Worm (Caenorhabditis elegans) whole organism, L4/young adult: ENCODE measurements around the gene K03B4.8.
A peak's percentile ranks its signal among the peaks of the same experiment; 100 is the strongest.

ENCODE experiments used
- W03F9.2 ChIP-seq: fragments of 150-350 bp; optimal IDR thresholded peaks from 2 replicates; lab custom pipeline; 2014; ENCODE audit warnings: missing biosample characterization, missing genetic modification characterization
- dao-5 ChIP-seq: sonication (generic microtip); optimal IDR thresholded peaks from 2 replicates; lab custom pipeline; 2016; ENCODE audit warnings: missing genotype, missing genetic modification characterization, moderate library complexity, missing compliant biosample characterization
- him-1 ChIP-seq: sonication (generic microtip); optimal IDR thresholded peaks from 2 replicates; lab custom pipeline; 2016; ENCODE audit warnings: missing genotype, missing genetic modification reagents, missing genetic modification characterization, missing compliant biosample characterization

Gene K03B4.8

ce11 chrV:4653093-4653492, 21.3 kb downstream of the K03B4.8 start:
- TF ChIP-seq W03F9.2 (tag; lab: Kevin White, UChicago) (no peak), him-1 (no peak), dao-5 (tag; lab: Kevin White, UChicago) (no peak)

ce11 chrV:4651480-4651879, 22.9 kb downstream of the K03B4.8 start:
- TF ChIP-seq W03F9.2 (tag; lab: Kevin White, UChicago) (no peak), him-1 (no peak), dao-5 (tag; lab: Kevin White, UChicago) (no peak)

ce11 chrV:4649649-4650384, 24.6 kb downstream of the K03B4.8 start:
- no peak for TF ChIP-seq dao-5 (tag; lab: Kevin White, UChicago)
- no peak for TF ChIP-seq him-1
- TF ChIP-seq W03F9.2 (tag; lab: Kevin White, UChicago) = no peak

- TF ChIP-seq him-1 (no peak), W03F9.2 (tag; lab: Kevin White, UChicago) (no peak), dao-5 (tag; lab: Kevin White, UChicago) (no peak)
These were observed 25.9 kb downstream of the K03B4.8 start, which contains the start of gene F41F3.8 for ce11 chrV:4648527-4648926. TSS of gene F41F3.8 (plus strand) at chrV:4648827.

- no peak for TF ChIP-seq him-1
- no peak for TF ChIP-seq dao-5 (tag; lab: Kevin White, UChicago)
- TF ChIP-seq W03F9.2 (tag; lab: Kevin White, UChicago) = no peak
These were observed 26.5 kb downstream of the K03B4.8 start, which contains the start of gene F41F3.3 for ce11 chrV:4647857-4648256. TSS of gene F41F3.3 (minus strand) at chrV:4648239.

- no peak for TF ChIP-seq him-1
- no peak for TF ChIP-seq dao-5 (tag; lab: Kevin White, UChicago)
- TF ChIP-seq W03F9.2 (tag; lab: Kevin White, UChicago) = no peak
These were observed 27.1 kb downstream of the K03B4.8 start for ce11 chrV:4647279-4647819.

- TF ChIP-seq dao-5 (tag; lab: Kevin White, UChicago) = no peak
- no peak for TF ChIP-seq W03F9.2 (tag; lab: Kevin White, UChicago)
- TF ChIP-seq him-1 = no peak
These were observed 31.7 kb downstream of the K03B4.8 start, which contains the start of gene soc-1 for ce11 chrV:4642691-4643090. TSS of gene soc-1 (plus strand) at chrV:4642952.

DNA sequence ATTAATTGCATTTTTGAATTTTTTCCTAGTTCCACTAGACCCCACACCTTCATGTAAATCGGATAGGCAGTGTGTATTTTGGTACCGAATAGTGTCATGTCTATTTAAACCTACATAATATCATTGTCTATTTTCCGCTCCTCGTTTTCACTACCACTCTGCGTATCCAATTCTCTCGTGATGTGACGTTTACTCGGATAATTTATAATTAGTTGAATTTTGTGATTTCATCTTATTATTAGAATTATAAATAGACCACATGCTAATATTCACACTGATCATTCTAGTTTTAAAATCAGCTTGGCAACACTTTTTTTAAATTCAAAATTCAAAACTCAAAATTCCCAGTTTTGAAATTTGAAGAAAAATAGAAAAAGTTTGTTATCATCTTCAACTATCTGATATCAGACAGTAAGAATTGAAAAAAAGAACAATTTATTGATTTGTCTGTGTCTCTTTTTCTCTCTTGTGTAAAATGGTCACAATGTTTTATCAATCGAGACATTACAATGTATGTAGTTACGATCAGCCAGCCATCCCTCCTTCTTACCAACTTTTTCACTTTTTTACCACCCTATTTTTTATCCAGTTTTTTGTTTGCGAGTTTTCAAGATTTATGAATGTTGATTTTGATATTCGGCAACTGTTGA, 33.8 kb downstream of the K03B4.8 start:
- TF ChIP-seq W03F9.2 (tag; lab: Kevin White, UChicago) (peak; percentile 4), dao-5 (tag; lab: Kevin White, UChicago) (no peak), him-1 (no peak)

ce11 chrV:4637153-4637552, 37.3 kb downstream of the K03B4.8 start:
- TF ChIP-seq him-1 (no peak), dao-5 (tag; lab: Kevin White, UChicago) (no peak), W03F9.2 (tag; lab: Kevin White, UChicago) (no peak)

DNA sequence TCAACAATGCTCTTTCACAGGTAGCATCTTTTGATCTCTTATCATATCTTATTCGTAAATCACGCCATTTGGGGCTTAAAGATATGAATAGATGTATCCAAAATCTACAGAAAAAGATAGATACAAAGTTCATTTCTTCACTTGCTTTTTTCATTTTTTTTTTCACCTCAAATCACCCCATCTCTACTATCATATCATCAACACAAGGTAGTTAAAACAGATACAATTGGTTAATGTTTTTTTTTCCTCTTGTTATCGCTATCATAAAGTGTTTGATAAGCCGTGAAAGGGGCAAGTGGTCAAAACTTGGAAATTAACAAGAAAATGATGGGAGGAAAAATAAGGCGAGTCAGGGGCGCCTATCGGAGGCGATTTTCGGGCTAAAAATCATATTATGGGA, 44.1 kb downstream of the K03B4.8 start:
- no peak for TF ChIP-seq W03F9.2 (tag; lab: Kevin White, UChicago)
- no peak for TF ChIP-seq him-1
- no peak for TF ChIP-seq dao-5 (tag; lab: Kevin White, UChicago)

DNA sequence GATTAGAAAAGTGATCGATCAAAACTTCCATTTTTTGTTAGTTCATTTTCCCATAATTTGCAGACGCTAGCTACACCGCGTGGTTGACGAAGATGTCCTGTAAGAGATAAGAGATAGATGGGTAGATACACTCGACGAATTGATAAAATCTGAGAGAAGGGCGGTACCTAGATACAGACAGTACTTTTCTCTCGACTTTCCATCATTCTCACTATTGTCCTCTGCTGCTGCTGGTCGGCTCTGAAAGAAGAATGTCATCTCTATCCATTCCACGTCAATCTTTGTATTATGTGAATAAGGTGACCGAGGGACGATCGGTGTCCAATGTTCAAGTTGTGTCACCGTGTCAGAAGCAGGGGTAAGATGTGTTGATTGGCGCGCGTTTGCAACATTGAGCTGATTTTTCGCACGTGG, 45.9 kb downstream of the K03B4.8 start, which contains the start of gene pmt-2:
Gene pmt-2 (plus strand): TSS at position 64 of the 414 bp plus-strand sequence.
- TF ChIP-seq W03F9.2 (tag; lab: Kevin White, UChicago) (no peak), him-1 (no peak), dao-5 (tag; lab: Kevin White, UChicago) (no peak)

DNA sequence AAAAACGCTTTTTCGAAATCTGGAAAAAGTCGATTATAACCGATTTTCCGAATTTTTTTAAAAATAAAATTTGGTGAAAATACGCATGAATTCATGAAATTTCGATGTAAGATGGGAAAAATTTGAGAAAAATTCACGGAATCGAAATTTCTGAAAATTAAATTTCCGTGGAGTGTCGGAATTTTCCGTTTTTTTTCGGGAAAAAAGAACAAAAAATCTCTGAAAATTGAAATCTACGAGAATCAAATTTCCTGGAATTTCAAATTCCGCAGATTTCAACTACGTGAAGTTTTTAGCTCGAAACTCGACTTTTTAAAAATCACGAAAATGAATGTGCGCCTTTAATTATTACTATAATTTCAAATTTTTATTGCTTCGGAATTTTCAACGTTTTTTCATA, 48.1 kb downstream of the K03B4.8 start:
- TF ChIP-seq dao-5 (tag; lab: Kevin White, UChicago) (no peak), W03F9.2 (tag; lab: Kevin White, UChicago) (no peak), him-1 (no peak)

DNA sequence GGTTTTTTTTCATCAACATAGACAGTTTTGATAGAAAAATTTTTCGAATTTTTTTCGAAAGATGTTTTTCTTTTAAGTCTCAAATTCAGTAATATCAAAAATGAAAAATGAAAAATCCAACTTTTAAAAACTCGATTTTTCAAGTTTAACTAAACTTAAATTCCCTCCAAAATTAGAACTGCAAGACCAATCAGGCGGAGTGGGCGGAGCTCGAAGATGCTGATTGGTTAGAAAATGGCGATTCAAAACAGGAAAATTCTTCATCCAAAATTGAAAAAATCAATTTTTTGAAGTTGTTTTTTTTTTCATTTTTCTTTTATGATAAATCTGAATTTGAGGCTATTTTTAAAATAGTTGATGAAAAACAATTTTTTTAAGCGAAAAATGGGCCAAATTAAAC, 49.7 kb downstream of the K03B4.8 start:
- TF ChIP-seq W03F9.2 (tag; lab: Kevin White, UChicago) (no peak), dao-5 (tag; lab: Kevin White, UChicago) (no peak), him-1 (no peak)
